Worm (Caenorhabditis elegans): Measurements from ENCODE around the gene tpan-1.

Gene tpan-1

DNA sequence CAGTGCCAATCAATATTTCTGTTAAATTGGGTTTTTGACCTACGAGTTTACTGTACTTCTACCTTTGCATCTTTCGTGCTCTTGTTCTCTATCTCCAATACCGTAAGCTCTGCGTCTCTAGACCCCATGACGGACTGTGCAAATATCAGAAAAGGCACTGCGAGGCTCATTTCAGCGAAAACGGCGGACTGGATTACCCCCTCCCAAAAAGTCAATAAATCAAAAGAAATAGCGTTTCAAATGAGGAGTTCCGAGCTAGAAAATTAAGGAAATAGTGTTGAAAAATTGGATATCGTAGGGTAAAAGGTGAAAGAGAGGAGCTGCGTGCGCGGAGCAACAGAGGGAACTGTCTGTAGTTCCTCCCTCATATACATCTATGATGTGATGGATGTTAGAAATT is 27.5 kb upstream of the tpan-1 start:
- TF ChIP-seq lin-14 (GFP tag; optimal IDR thresholded peaks at IDR 0.05), result peak; percentile 41
- peak; percentile 44 for TF ChIP-seq nhr-20 (tag; optimal IDR thresholded peaks at IDR 0.05)
- TF ChIP-seq lin-39 (tag; optimal IDR thresholded peaks at IDR 0.05), result no peak
- no peak for TF ChIP-seq hlh-4 (tag; optimal IDR thresholded peaks at IDR 0.05)
- no peak for TF ChIP-seq isw-1 (GFP tag; IDR thresholded peaks at IDR 0.05)
- no peak for TF ChIP-seq pag-3 (tag; optimal IDR thresholded peaks at IDR 0.05; ENCODE audit: borderline replicate concordance, insufficient read depth)
- no peak for TF ChIP-seq lir-3 (tag; optimal IDR thresholded peaks at IDR 0.05; ENCODE audit: poor library complexity)
- no peak for TF ChIP-seq nhr-237 (tag; optimal IDR thresholded peaks at IDR 0.05)
- TF ChIP-seq lsy-2 (tag; optimal IDR thresholded peaks at IDR 0.05), result peak in 1 of 2 experiments; percentile 54
- TF ChIP-seq efl-1 (optimal IDR thresholded peaks at IDR 0.05), result peak in 1 of 2 experiments; percentile 17
- TF ChIP-seq efl-1 (GFP tag; optimal IDR thresholded peaks at IDR 0.05 in 1 of 2), result no peak
- peak; percentile 33 for TF ChIP-seq nhr-19 (GFP tag; conservative IDR thresholded peaks at IDR 0.05)
- TF ChIP-seq ceh-90 (tag; optimal IDR thresholded peaks at IDR 0.05), result no peak
- TF ChIP-seq lin-15B (tag; optimal IDR thresholded peaks at IDR 0.05), result no peak
- no peak for TF ChIP-seq fos-1 (tag; optimal IDR thresholded peaks at IDR 0.05)
- TF ChIP-seq egl-27 (tag; optimal IDR thresholded peaks at IDR 0.05), result peak in 1 of 2 experiments; percentile 7
- TF ChIP-seq nhr-71 (tag; optimal IDR thresholded peaks at IDR 0.05), result peak; percentile 34
- peak; percentile 54 for TF ChIP-seq tbx-2 (tag; optimal IDR thresholded peaks at IDR 0.05)
- TF ChIP-seq ceh-8 (GFP tag; optimal IDR thresholded peaks at IDR 0.05), result no peak
- peak; percentile 68 for TF ChIP-seq nhr-77 (tag; optimal IDR thresholded peaks at IDR 0.05)
- TF ChIP-seq swsn-7 (tag; optimal IDR thresholded peaks at IDR 0.05), result peak; percentile 22
- TF ChIP-seq lin-13 (GFP tag; optimal IDR thresholded peaks at IDR 0.05), result no peak

DNA sequence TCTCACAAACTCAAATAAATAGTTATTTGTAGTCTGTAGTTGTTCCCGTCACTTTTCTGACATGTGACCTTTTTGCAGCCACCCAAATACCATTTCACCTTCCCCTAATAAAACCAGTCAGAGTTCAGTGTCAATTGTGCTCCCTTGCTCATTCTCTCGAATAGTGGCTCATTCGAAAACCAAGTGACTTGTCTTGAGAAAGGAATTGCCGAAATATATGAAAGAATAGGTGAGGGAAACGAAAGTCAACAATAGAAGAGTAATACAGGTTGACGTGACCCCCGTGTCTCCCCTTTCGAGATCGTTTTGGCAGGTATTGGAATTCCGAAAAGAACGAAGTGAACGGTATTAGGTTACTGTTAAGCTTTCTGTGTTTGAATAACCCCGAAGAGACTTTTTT is 26.1 kb upstream of the tpan-1 start:
- TF ChIP-seq mab-9 (GFP tag; IDR thresholded peaks at IDR 0.05) (no peak), lin-35 (GFP tag; optimal IDR thresholded peaks at IDR 0.05) (no peak), hlh-17 (GFP tag; optimal IDR thresholded peaks at IDR 0.05; ENCODE audit: borderline replicate concordance) (no peak), nhr-19 (GFP tag; conservative IDR thresholded peaks at IDR 0.05) (0 out of 2 replicates have a peak, but pooled peaks have one; percentile 23), snu-23 (GFP tag; optimal IDR thresholded peaks at IDR 0.05) (no peak), aha-1 (tag; optimal IDR thresholded peaks at IDR 0.05) (no peak), nhr-28 (tag; optimal IDR thresholded peaks at IDR 0.05) (no peak), vab-15 (tag; optimal IDR thresholded peaks at IDR 0.05) (no peak), egl-27 (tag; optimal IDR thresholded peaks at IDR 0.05) (no peak), unc-130 (tag; optimal IDR thresholded peaks at IDR 0.05) (no peak), nhr-90 (tag; optimal IDR thresholded peaks at IDR 0.05; ENCODE audit: poor library complexity) (no peak), efl-1 (optimal IDR thresholded peaks at IDR 0.05) (no peak), efl-1 (GFP tag; optimal IDR thresholded peaks at IDR 0.05 in 1 of 2) (no peak), ceh-88 (GFP tag; IDR thresholded peaks at IDR 0.05) (no peak), tlp-1 (tag; optimal IDR thresholded peaks at IDR 0.05) (no peak), nhr-84 (tag; optimal IDR thresholded peaks at IDR 0.05) (no peak), ces-1 (GFP tag; optimal IDR thresholded peaks at IDR 0.05) (no peak), jun-1 (tag; optimal IDR thresholded peaks at IDR 0.05) (no peak), nhr-71 (tag; optimal IDR thresholded peaks at IDR 0.05) (peak; percentile 38), elt-2 (tag; optimal IDR thresholded peaks at IDR 0.05) (no peak), zip-4 (GFP tag; optimal IDR thresholded peaks at IDR 0.05) (no peak), irx-1 (tag; optimal IDR thresholded peaks at IDR 0.05) (no peak), mef-2 (tag; optimal IDR thresholded peaks at IDR 0.05) (no peak), lsy-2 (tag; optimal IDR thresholded peaks at IDR 0.05) (peak in 1 of 2 experiments; percentile 14), nhr-11 (tag; optimal IDR thresholded peaks at IDR 0.05) (no peak), nhr-20 (tag; optimal IDR thresholded peaks at IDR 0.05) (peak; percentile 11), ztf-11 (tag; optimal IDR thresholded peaks at IDR 0.05) (no peak), ama-1 (optimal IDR thresholded peaks at IDR 0.05) (no peak), mdl-1 (tag; optimal IDR thresholded peaks at IDR 0.05) (no peak), ets-5 (GFP tag; IDR thresholded peaks at IDR 0.05) (no peak), mep-1 (tag; optimal IDR thresholded peaks at IDR 0.05) (no peak), C16A3.4 (tag; optimal IDR thresholded peaks at IDR 0.05) (no peak), egl-13 (tag; optimal IDR thresholded peaks at IDR 0.05) (no peak), alr-1 (tag; optimal IDR thresholded peaks at IDR 0.05; ENCODE audit: borderline replicate concordance) (no peak), elt-3 (tag; optimal IDR thresholded peaks at IDR 0.05) (no peak), C34B4.2 (tag; optimal IDR thresholded peaks at IDR 0.05) (no peak), lin-39 (tag; optimal IDR thresholded peaks at IDR 0.05) (no peak)

All from whole organism, L1 larva.